Worm (Caenorhabditis elegans): ENCODE measurements around the gene T13G4.7.

ce11 chrX:1183985-1184384 is 21.9 kb downstream of the T13G4.7 start:
- TF ChIP-seq ces-1 (GFP tag; optimal IDR thresholded peaks at IDR 0.05), result peak; percentile 92
- no peak for TF ChIP-seq nhr-237 (tag; optimal IDR thresholded peaks at IDR 0.05)
- TF ChIP-seq mab-5 (tag; optimal IDR thresholded peaks at IDR 0.05), result no peak
- no peak for TF ChIP-seq blmp-1 (tag; optimal IDR thresholded peaks at IDR 0.05)
- TF ChIP-seq M03D4.4 (tag; optimal IDR thresholded peaks at IDR 0.05), result no peak
- TF ChIP-seq unc-39 (tag; optimal IDR thresholded peaks at IDR 0.05), result no peak
- TF ChIP-seq unc-62 (GFP tag; optimal IDR thresholded peaks at IDR 0.05), result no peak
- TF ChIP-seq hlh-1 (tag; optimal IDR thresholded peaks at IDR 0.05), result no peak
- TF ChIP-seq nhr-76 (tag; optimal IDR thresholded peaks at IDR 0.05), result no peak
- TF ChIP-seq lsy-2 (tag; optimal IDR thresholded peaks at IDR 0.05), result no peak
- TF ChIP-seq snpc-4 (tag; optimal IDR thresholded peaks at IDR 0.05), result no peak
- TF ChIP-seq ceh-83 (GFP tag; optimal IDR thresholded peaks at IDR 0.05), result no peak
- no peak for TF ChIP-seq nhr-28 (tag; optimal IDR thresholded peaks at IDR 0.05)
- no peak for TF ChIP-seq flh-1 (GFP tag; optimal IDR thresholded peaks at IDR 0.05)
